Fruit fly (Drosophila melanogaster) whole organism, embryonic: ENCODE data around the gene CG16865.

ENCODE experiments used
- Aef1 ChIP-seq: fragments of 200-800 bp; sonication (Bioruptor generic); IDR thresholded peaks from 3 replicates; pipeline ENCODE4 v1.3.6; 2022; ENCODE audit warnings: missing biosample characterization, missing genetic modification characterization
- Atf6 ChIP-seq: fragments of 200-800 bp; sonication (Bioruptor generic); IDR thresholded peaks from 2 replicates; pipeline ENCODE4 v1.3.6; 2022; ENCODE audit warnings: missing biosample characterization, missing genetic modification characterization
- Awh ChIP-seq: fragments of 200-800 bp; sonication (Bioruptor generic); IDR thresholded peaks from 2 replicates; pipeline ENCODE4, ENCODE4 v1.3.6; 2022; ENCODE audit warnings: missing biosample characterization, missing genetic modification characterization
- B-H2 ChIP-seq: fragments of 200-800 bp; sonication (Bioruptor generic); optimal IDR thresholded peaks from 2 replicates; lab custom pipeline; 2018; ENCODE audit warnings: missing biosample characterization, mild to moderate bottlenecking, missing genetic modification characterization
- Bdp1 ChIP-seq: fragments of 200-800 bp; sonication (Bioruptor generic); optimal IDR thresholded peaks from 3 replicates; lab custom pipeline; 2016; ENCODE audit warnings: missing biosample characterization, missing genetic modification characterization
- Bgb ChIP-seq: fragments of 200-800 bp; sonication (Bioruptor generic); IDR thresholded peaks from 2 replicates; pipeline ENCODE4 v1.3.6; 2022; ENCODE audit warnings: missing biosample characterization, missing genetic modification characterization; ENCODE audit not compliant: partially characterized antibody
- Bteb2 ChIP-seq: fragments of 200-800 bp; sonication (Bioruptor generic); optimal IDR thresholded peaks from 2 replicates; lab custom pipeline; 2016; ENCODE audit warnings: missing biosample characterization, missing genetic modification characterization
- CG10543 ChIP-seq: fragments of 200-800 bp; sonication (Bioruptor generic); optimal IDR thresholded peaks from 3 replicates; lab custom pipeline; 2017; ENCODE audit warnings: missing biosample characterization, mild to moderate bottlenecking, missing genetic modification characterization, moderate library complexity
- CG11093 ChIP-seq: fragments of 200-800 bp; sonication (Bioruptor generic); IDR thresholded peaks from 3 replicates; pipeline ENCODE4 v1.3.6; 2022; ENCODE audit warnings: missing biosample characterization, missing genetic modification characterization
- CG13296 ChIP-seq: fragments of 200-800 bp; sonication (Bioruptor generic); optimal IDR thresholded peaks from 3 replicates; lab custom pipeline; 2018; ENCODE audit warnings: missing biosample characterization, mild to moderate bottlenecking, missing genetic modification characterization
- CG14441 ChIP-seq: fragments of 200-800 bp; sonication (Bioruptor generic); IDR thresholded peaks from 2 replicates; pipeline ENCODE4 v1.3.6; 2022; ENCODE audit warnings: missing biosample characterization, missing genetic modification characterization
- CG1529 ChIP-seq: fragments of 200-800 bp; sonication (Bioruptor generic); optimal IDR thresholded peaks from 3 replicates; lab custom pipeline; 2018; ENCODE audit warnings: missing biosample characterization, missing genetic modification characterization
- CG15479 ChIP-seq: fragments of 200-800 bp; sonication (Bioruptor generic); optimal IDR thresholded peaks from 3 replicates; lab custom pipeline; 2019; ENCODE audit warnings: missing biosample characterization, mild to moderate bottlenecking, missing genetic modification characterization, moderate library complexity
- CG1832 ChIP-seq: fragments of 200-800 bp; sonication (Bioruptor generic); optimal IDR thresholded peaks from 2 replicates; lab custom pipeline; 2017; ENCODE audit warnings: missing biosample characterization, mild to moderate bottlenecking, missing genetic modification characterization, inconsistent platforms
- CG18599 ChIP-seq: fragments of 200-800 bp; sonication (Bioruptor generic); optimal IDR thresholded peaks from 3 replicates; lab custom pipeline; 2017; ENCODE audit warnings: missing biosample characterization, missing genetic modification characterization, mild to moderate bottlenecking, moderate library complexity, missing genetic modification reagents
- CG2678 ChIP-seq: fragments of 200-800 bp; sonication (Bioruptor generic); optimal IDR thresholded peaks from 3 replicates; lab custom pipeline; 2019; ENCODE audit warnings: missing biosample characterization, mild to moderate bottlenecking, missing genetic modification characterization, moderate library complexity
- CG2712 ChIP-seq: fragments of 200-800 bp; optimal IDR thresholded peaks from 3 replicates; lab custom pipeline; 2019; ENCODE audit warnings: missing biosample characterization, mild to moderate bottlenecking, missing genetic modification characterization, moderate library complexity
- CG32532 ChIP-seq: fragments of 200-800 bp; sonication (Bioruptor generic); IDR thresholded peaks from 2 replicates; pipeline ENCODE4 v1.3.6; 2022; ENCODE audit warnings: missing biosample characterization, missing genetic modification characterization
- CG34376 ChIP-seq: fragments of 200-800 bp; sonication (Bioruptor generic); optimal IDR thresholded peaks from 2 replicates; lab custom pipeline; 2018; ENCODE audit warnings: missing biosample characterization, mild to moderate bottlenecking, missing genetic modification characterization
- CG43689 ChIP-seq: fragments of 200-800 bp; sonication (Bioruptor generic); IDR thresholded peaks from 2 replicates; pipeline ENCODE4 v1.3.6; 2022; ENCODE audit warnings: missing biosample characterization, missing genetic modification characterization
- CG4424 ChIP-seq: fragments of 200-800 bp; sonication (Bioruptor generic); optimal IDR thresholded peaks from 3 replicates; lab custom pipeline; 2016; ENCODE audit warnings: missing biosample characterization, missing genetic modification characterization
- CG4854 ChIP-seq: fragments of 200-800 bp; sonication (Bioruptor generic); optimal IDR thresholded peaks from 2 replicates; lab custom pipeline; 2016; ENCODE audit warnings: missing biosample characterization, missing genetic modification characterization, inconsistent platforms
- CG8765 ChIP-seq: fragments of 200-800 bp; sonication (Bioruptor generic); IDR thresholded peaks from 2 replicates; pipeline ENCODE4 v1.3.6; 2022; ENCODE audit warnings: missing biosample characterization, missing genetic modification characterization
- CG8924 ChIP-seq: fragments of 200-800 bp; optimal IDR thresholded peaks from 3 replicates; lab custom pipeline; 2019; ENCODE audit warnings: missing biosample characterization, mild to moderate bottlenecking, missing genetic modification characterization, moderate library complexity
- CG9437 ChIP-seq: fragments of 200-800 bp; sonication (Bioruptor generic); optimal IDR thresholded peaks from 2 replicates; lab custom pipeline; 2018; ENCODE audit warnings: missing biosample characterization, mild to moderate bottlenecking, missing genetic modification characterization
- ERR ChIP-seq: fragments of 200-800 bp; sonication (Bioruptor generic); optimal IDR thresholded peaks from 2 replicates; lab custom pipeline; 2016; ENCODE audit warnings: missing biosample characterization, missing genetic modification characterization
- HLHmδ ChIP-seq: fragments of 200-800 bp; sonication (Bioruptor generic); optimal IDR thresholded peaks from 2 replicates; lab custom pipeline; 2018; ENCODE audit warnings: missing biosample characterization, mild to moderate bottlenecking, missing genetic modification characterization, moderate library complexity
- MESR4 ChIP-seq: fragments of 200-800 bp; sonication (Bioruptor generic); optimal IDR thresholded peaks from 2 replicates; lab custom pipeline; 2018; ENCODE audit warnings: missing biosample characterization, mild to moderate bottlenecking, missing genetic modification characterization, moderate library complexity
- Mrtf ChIP-seq: fragments of 200-800 bp; sonication (Bioruptor generic); IDR thresholded peaks from 3 replicates; pipeline ENCODE4 v1.3.6; 2022; ENCODE audit warnings: missing biosample characterization, missing genetic modification characterization
- Nf-YB ChIP-seq: fragments of 200-800 bp; sonication (Bioruptor generic); optimal IDR thresholded peaks from 3 replicates; lab custom pipeline; 2019; ENCODE audit warnings: missing biosample characterization, mild to moderate bottlenecking, missing genetic modification characterization, moderate library complexity
- Opbp ChIP-seq: fragments of 200-800 bp; sonication (Bioruptor generic); IDR thresholded peaks from 3 replicates; pipeline ENCODE4 v1.3.6; 2022; ENCODE audit warnings: missing biosample characterization, missing genetic modification characterization; ENCODE audit not compliant: partially characterized antibody
- Rx ChIP-seq: fragments of 200-800 bp; sonication (Bioruptor generic); IDR thresholded peaks from 2 replicates; pipeline ENCODE4 v1.3.6; 2022; ENCODE audit warnings: missing biosample characterization, missing genetic modification characterization
- abd-A ChIP-seq: fragments of 200-800 bp; sonication (Bioruptor generic); optimal IDR thresholded peaks from 3 replicates; lab custom pipeline; 2019; ENCODE audit warnings: missing biosample characterization, mild to moderate bottlenecking, missing genetic modification characterization, moderate library complexity
- ara ChIP-seq: fragments of 200-800 bp; sonication (Bioruptor generic); IDR thresholded peaks from 2 replicates; pipeline ENCODE4 v1.3.6; 2022; ENCODE audit warnings: missing biosample characterization, missing genetic modification characterization
- bbx ChIP-seq: fragments of 200-800 bp; sonication (Bioruptor generic); IDR thresholded peaks from 2 replicates; pipeline ENCODE4 v1.3.6; 2022; ENCODE audit warnings: missing biosample characterization, missing genetic modification characterization; ENCODE audit not compliant: partially characterized antibody
- chm ChIP-seq: fragments of 200-800 bp; sonication (Bioruptor generic); IDR thresholded peaks from 2 replicates; pipeline ENCODE4 v1.3.6; 2022; ENCODE audit warnings: missing biosample characterization, missing genetic modification characterization
- croc ChIP-seq: fragments of 200-800 bp; sonication (Bioruptor generic); conservative IDR thresholded peaks from 3 replicates; pipeline ENCODE4 v1.3.6; 2022; ENCODE audit warnings: missing biosample characterization, missing genetic modification characterization
- dan ChIP-seq: fragments of 200-800 bp; sonication (Bioruptor generic); IDR thresholded peaks from 2 replicates; pipeline ENCODE4 v1.3.6; 2022; ENCODE audit warnings: missing biosample characterization, missing genetic modification characterization
- eyg ChIP-seq: fragments of 200-800 bp; sonication (Bioruptor generic); optimal IDR thresholded peaks from 3 replicates; lab custom pipeline; 2016; ENCODE audit warnings: missing biosample characterization, missing genetic modification characterization
- inv ChIP-seq: fragments of 200-800 bp; sonication (Bioruptor generic); IDR thresholded peaks from 2 replicates; pipeline ENCODE4 v1.3.6; 2022; ENCODE audit warnings: missing biosample characterization, missing genetic modification characterization; ENCODE audit not compliant: partially characterized antibody
- kay ChIP-seq: fragments of 200-800 bp; sonication (Bioruptor generic); optimal IDR thresholded peaks from 2 replicates; lab custom pipeline; 2016; ENCODE audit warnings: missing biosample characterization, missing genetic modification characterization
- lov ChIP-seq, 2 experiments: fragments of 200-800 bp in 1 of 2; fragments of >200 bp in 1 of 2; sonication (Bioruptor generic) in 1 of 2; IDR thresholded peaks in 1 of 2; optimal IDR thresholded peaks in 1 of 2; 2 replicates in 1 of 2; 3 replicates in 1 of 2; pipeline versions ENCODE4 v1.3.6 to Lab custom; 2017 to 2022; ENCODE audit warnings: missing biosample characterization in 1 of 2, missing genetic modification characterization in 1 of 2
- nerfin-2 ChIP-seq: fragments of 200-800 bp; sonication (Bioruptor generic); IDR thresholded peaks from 2 replicates; pipeline ENCODE4 v1.3.6; 2022; ENCODE audit warnings: missing biosample characterization, missing genetic modification characterization; ENCODE audit not compliant: partially characterized antibody
- nmo ChIP-seq: fragments of 200-800 bp; sonication (Bioruptor generic); optimal IDR thresholded peaks from 2 replicates; lab custom pipeline; 2018; ENCODE audit warnings: missing biosample characterization, mild to moderate bottlenecking, missing genetic modification characterization, moderate library complexity
- unc-4 ChIP-seq: fragments of 200-800 bp; sonication (Bioruptor generic); IDR thresholded peaks from 2 replicates; pipeline ENCODE4 v1.3.6; 2022; ENCODE audit warnings: missing biosample characterization, missing genetic modification characterization; ENCODE audit not compliant: partially characterized antibody
- unpg ChIP-seq: fragments of 200-800 bp; sonication (Bioruptor generic); optimal IDR thresholded peaks from 3 replicates; lab custom pipeline; 2018; ENCODE audit warnings: missing biosample characterization, mild to moderate bottlenecking, missing genetic modification characterization, moderate library complexity
- usp ChIP-seq: fragments of >200 bp; optimal IDR thresholded peaks from 2 replicates; lab custom pipeline; 2017; ENCODE audit warnings: missing biosample characterization, missing genetic modification characterization

The CG16865 gene

DNA sequence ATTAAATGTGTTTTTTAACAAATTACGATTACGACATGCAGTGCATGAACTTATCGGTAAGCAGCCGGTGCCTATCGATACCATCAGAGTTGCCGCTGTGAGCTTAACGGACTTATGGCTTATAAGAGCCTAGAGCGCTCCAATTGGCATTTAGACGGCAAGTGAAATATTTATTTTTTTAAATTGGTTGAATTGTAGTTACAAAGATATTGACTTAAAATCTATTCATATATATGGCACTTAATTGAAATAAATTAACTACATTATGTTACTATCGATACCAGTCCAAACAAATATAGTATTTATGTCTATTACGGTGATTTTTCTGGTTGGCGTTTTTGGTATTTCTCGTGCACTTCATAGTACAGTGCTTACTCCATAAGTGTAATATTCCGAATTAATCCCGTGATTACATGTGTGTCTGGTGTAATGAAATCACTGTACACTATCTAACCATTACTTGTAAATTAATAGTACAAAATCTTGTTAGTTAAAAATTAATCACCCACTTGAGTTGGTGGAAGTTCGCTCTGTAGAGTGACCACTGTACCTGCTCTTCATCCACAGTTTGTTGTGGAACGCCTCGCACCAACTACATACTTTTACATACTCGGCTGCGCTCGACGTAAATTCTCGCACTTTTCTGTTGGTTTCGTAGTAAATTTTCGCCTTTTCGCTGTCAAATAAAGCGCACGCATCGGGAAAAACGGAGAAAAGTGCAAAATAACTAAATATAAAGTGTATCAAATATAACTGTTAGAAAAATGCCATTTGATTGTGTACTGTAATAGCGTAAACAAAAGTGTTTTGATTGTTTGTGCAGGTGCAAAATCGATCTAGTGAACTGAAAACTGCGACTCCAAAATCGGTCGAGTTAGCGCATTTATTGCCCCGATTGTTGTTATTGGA, 23.9 kb downstream of the CG16865 start, which contains the start of the genes mRpS23 and CenG1A (continued):
- no peak for TF ChIP-seq CG1832 (GFP tag; lab: Kevin White, UChicago)
- TF ChIP-seq ERR = peak; percentile 99
- peak; percentile 99 for TF ChIP-seq CG10543
- peak; percentile 99 for TF ChIP-seq eyg (GFP tag; lab: Kevin White, UChicago)
- peak; percentile 100 for TF ChIP-seq nmo (GFP tag; lab: Kevin White, UChicago)
- peak; percentile 100 for TF ChIP-seq CG2712
- peak; percentile 100 for TF ChIP-seq chm (GFP tag; lab: Robert Waterston, UW)
- peak; percentile 99 for TF ChIP-seq dan (GFP tag; lab: Robert Waterston, UW)
- peak; percentile 100 for TF ChIP-seq CG2678 (tag; lab: Kevin White, UChicago)
- TF ChIP-seq Awh (GFP tag; lab: Robert Waterston, UW) = peak; percentile 100
- TF ChIP-seq B-H2 = peak; percentile 99
- TF ChIP-seq lov (optimal IDR thresholded peaks at IDR 0.05; lab: Kevin White, UChicago) = no peak
- peak; percentile 100 for TF ChIP-seq lov (GFP tag; IDR thresholded peaks at IDR 0.05; lab: Robert Waterston, UW)
- peak; percentile 63 for TF ChIP-seq Opbp
- no peak for TF ChIP-seq abd-A (tag; lab: Kevin White, UChicago)
- TF ChIP-seq CG43689 = peak; percentile 100
- peak; percentile 77 for TF ChIP-seq inv (GFP tag; lab: Robert Waterston, UW)
- TF ChIP-seq Atf6 (GFP tag; lab: Robert Waterston, UW) = peak; percentile 100
- peak; percentile 100 for TF ChIP-seq CG11093 (GFP tag; lab: Robert Waterston, UW)
- TF ChIP-seq croc = peak; percentile 100
- peak; percentile 100 for TF ChIP-seq Rx
- TF ChIP-seq CG4854 (GFP tag; lab: Kevin White, UChicago) = peak; percentile 100
- peak; percentile 100 for TF ChIP-seq ara (GFP tag; lab: Robert Waterston, UW)
- peak; percentile 82 for TF ChIP-seq unc-4 (GFP tag; lab: Robert Waterston, UW)
- peak; percentile 100 for TF ChIP-seq CG1529 (GFP tag; lab: Kevin White, UChicago)
- TF ChIP-seq CG9437 = peak; percentile 96
- TF ChIP-seq bbx (GFP tag; lab: Robert Waterston, UW) = peak; percentile 64; the same call in 1 of the 2 replicates
- peak; percentile 100 for TF ChIP-seq Aef1 (GFP tag; lab: Robert Waterston, UW)
- peak; percentile 92 for TF ChIP-seq Nf-YB (GFP tag; lab: Kevin White, UChicago)
- TF ChIP-seq HLHmδ = peak; percentile 86
- TF ChIP-seq kay (GFP tag; lab: Kevin White, UChicago) = peak; percentile 99
- peak; percentile 100 for TF ChIP-seq CG18599 (GFP tag; lab: Kevin White, UChicago)
- peak; percentile 96 for TF ChIP-seq Bdp1 (GFP tag; lab: Kevin White, UChicago)
- TF ChIP-seq Bteb2 (GFP tag; lab: Kevin White, UChicago) = peak; percentile 100
- peak; percentile 80 for TF ChIP-seq CG15479 (GFP tag; lab: Kevin White, UChicago)
- no peak for TF ChIP-seq usp (GFP tag; lab: Kevin White, UChicago)
- TF ChIP-seq CG34376 = peak; percentile 99
- TF ChIP-seq CG4424 = peak; percentile 100
- peak; percentile 100 for TF ChIP-seq CG8924 (tag; lab: Kevin White, UChicago)
- TF ChIP-seq CG8765 (GFP tag; lab: Robert Waterston, UW) = peak; percentile 100
- peak; percentile 100 for TF ChIP-seq unpg
- peak; percentile 70 for TF ChIP-seq Bgb (GFP tag; lab: Robert Waterston, UW)
- peak; percentile 100 for TF ChIP-seq Mrtf (GFP tag; lab: Robert Waterston, UW)
- TF ChIP-seq CG13296 = peak; percentile 100
- TF ChIP-seq CG32532 = peak; percentile 100
- TF ChIP-seq MESR4 (GFP tag; lab: Kevin White, UChicago) = peak; percentile 99
- TF ChIP-seq nerfin-2 = peak; percentile 66; the same call in 1 of the 2 replicates
- peak; percentile 100 for TF ChIP-seq CG14441 (GFP tag; lab: Robert Waterston, UW)
